Fruit fly (Drosophila melanogaster) whole organism, embryonic: ENCODE results near the gene CG14402.

ENCODE experiments used
- Ada2b ChIP-seq: fragments of 200-800 bp; sonication (Bioruptor generic); IDR thresholded peaks from 2 replicates; pipeline ENCODE4 v1.3.6; 2022; ENCODE audit warnings: missing biosample characterization, missing genetic modification characterization
- Aef1 ChIP-seq: fragments of 200-800 bp; sonication (Bioruptor generic); IDR thresholded peaks from 3 replicates; pipeline ENCODE4 v1.3.6; 2022; ENCODE audit warnings: missing biosample characterization, missing genetic modification characterization
- CG10321 ChIP-seq: fragments of 200-800 bp; sonication (Bioruptor generic); IDR thresholded peaks from 2 replicates; pipeline ENCODE4 v1.3.6; 2022; ENCODE audit warnings: missing biosample characterization, missing genetic modification characterization
- CG10366 ChIP-seq: fragments of 200-800 bp; sonication (Bioruptor generic); IDR thresholded peaks from 2 replicates; pipeline ENCODE4 v1.3.6; 2022; ENCODE audit warnings: missing biosample characterization, missing genetic modification characterization
- CG10543 ChIP-seq: fragments of 200-800 bp; sonication (Bioruptor generic); optimal IDR thresholded peaks from 3 replicates; lab custom pipeline; 2017; ENCODE audit warnings: missing biosample characterization, mild to moderate bottlenecking, missing genetic modification characterization, moderate library complexity
- CG11696 ChIP-seq: fragments of 200-800 bp; sonication (Bioruptor generic); IDR thresholded peaks from 2 replicates; pipeline ENCODE4 v1.3.6; 2022; ENCODE audit warnings: missing biosample characterization, missing genetic modification characterization
- CG13894 ChIP-seq: fragments of 200-800 bp; sonication (Bioruptor generic); optimal IDR thresholded peaks from 3 replicates; lab custom pipeline; 2018; ENCODE audit warnings: missing biosample characterization, mild to moderate bottlenecking, missing genetic modification characterization, moderate library complexity
- CG14860 ChIP-seq: fragments of 200-800 bp; sonication (Bioruptor generic); IDR thresholded peaks from 3 replicates; pipeline ENCODE4 v1.3.6; 2022; ENCODE audit warnings: missing biosample characterization, missing genetic modification characterization; ENCODE audit not compliant: partially characterized antibody
- CG15269 ChIP-seq: fragments of 200-800 bp; sonication (Bioruptor generic); optimal IDR thresholded peaks from 2 replicates; lab custom pipeline; 2018; ENCODE audit warnings: missing biosample characterization, mild to moderate bottlenecking, missing genetic modification characterization, moderate library complexity
- CG15601 ChIP-seq: fragments of 200-800 bp; sonication (Bioruptor generic); optimal IDR thresholded peaks from 3 replicates; lab custom pipeline; 2019; ENCODE audit warnings: missing biosample characterization, mild to moderate bottlenecking, missing genetic modification characterization, moderate library complexity
- CG15696 ChIP-seq: fragments of 200-800 bp; sonication (Bioruptor generic); optimal IDR thresholded peaks from 2 replicates; lab custom pipeline; 2019; ENCODE audit warnings: missing biosample characterization, mild to moderate bottlenecking, missing genetic modification characterization, moderate library complexity
- CG17361 ChIP-seq: fragments of 200-800 bp; sonication (Bioruptor generic); IDR thresholded peaks from 3 replicates; pipeline ENCODE4 v1.3.6; 2022; ENCODE audit warnings: missing biosample characterization, missing genetic modification characterization
- CG32532 ChIP-seq: fragments of 200-800 bp; sonication (Bioruptor generic); IDR thresholded peaks from 2 replicates; pipeline ENCODE4 v1.3.6; 2022; ENCODE audit warnings: missing biosample characterization, missing genetic modification characterization
- CG4282 ChIP-seq: fragments of 200-800 bp; sonication (Bioruptor generic); optimal IDR thresholded peaks from 2 replicates; lab custom pipeline; 2016; ENCODE audit warnings: missing biosample characterization, missing genetic modification characterization
- CG4328 ChIP-seq: fragments of 200-800 bp; sonication (Bioruptor generic); optimal IDR thresholded peaks from 3 replicates; lab custom pipeline; 2017; ENCODE audit warnings: missing biosample characterization, missing genetic modification reagents, missing genetic modification characterization
- CG6689 ChIP-seq: fragments of 200-800 bp; sonication (Bioruptor generic); IDR thresholded peaks from 2 replicates; pipeline ENCODE4 v1.3.6; 2022; ENCODE audit warnings: missing biosample characterization, missing genetic modification characterization
- CG6791 ChIP-seq: fragments of 200-800 bp; sonication (Bioruptor generic); IDR thresholded peaks from 3 replicates; pipeline ENCODE4 v1.3.6; 2022; ENCODE audit warnings: missing biosample characterization, missing genetic modification characterization; ENCODE audit not compliant: partially characterized antibody
- CG8281 ChIP-seq: fragments of 200-800 bp; sonication (Bioruptor generic); optimal IDR thresholded peaks from 2 replicates; lab custom pipeline; 2018; ENCODE audit warnings: missing biosample characterization, mild to moderate bottlenecking, missing genetic modification characterization, moderate library complexity
- CG8290 ChIP-seq, 3 experiments: fragments of 200-800 bp; sonication (Bioruptor generic); optimal IDR thresholded peaks; 2 replicates each; lab custom pipeline; 2016 to 2019; ENCODE audit warnings: missing biosample characterization in 3 of 3, missing genetic modification characterization in 3 of 3, mild to moderate bottlenecking in 2 of 3, moderate library complexity in 1 of 3
- CG9609 ChIP-seq: fragments of 200-800 bp; sonication (Bioruptor generic); optimal IDR thresholded peaks from 3 replicates; lab custom pipeline; 2016; ENCODE audit warnings: missing biosample characterization, missing genetic modification characterization
- CoRest ChIP-seq: fragments of 200-800 bp; sonication (Bioruptor generic); optimal IDR thresholded peaks from 3 replicates; lab custom pipeline; 2018; ENCODE audit warnings: missing biosample characterization, mild to moderate bottlenecking, missing genetic modification characterization, moderate library complexity
- Dp ChIP-seq: fragments of 200-800 bp; sonication (Bioruptor generic); optimal IDR thresholded peaks from 2 replicates; lab custom pipeline; 2018; ENCODE audit warnings: missing biosample characterization, mild to moderate bottlenecking, missing genetic modification characterization, moderate library complexity
- E2f2 ChIP-seq: fragments of 200-800 bp; sonication (Bioruptor generic); IDR thresholded peaks from 2 replicates; pipeline ENCODE4 v1.3.6; 2022; ENCODE audit warnings: missing biosample characterization, missing genetic modification characterization
- Fer1 ChIP-seq: fragments of 200-800 bp; sonication (Bioruptor generic); optimal IDR thresholded peaks from 2 replicates; lab custom pipeline; 2017; ENCODE audit warnings: missing biosample characterization, mild to moderate bottlenecking, missing genetic modification characterization
- Hmx ChIP-seq: fragments of 200-800 bp; sonication (Bioruptor generic); optimal IDR thresholded peaks from 2 replicates; lab custom pipeline; 2016; ENCODE audit warnings: missing biosample characterization, missing genetic modification characterization
- MTF-1 ChIP-seq: fragments of 200-800 bp; sonication (Bioruptor generic); optimal IDR thresholded peaks from 2 replicates; lab custom pipeline; 2018; ENCODE audit warnings: missing biosample characterization, mild to moderate bottlenecking, missing genetic modification characterization, borderline replicate concordance
- Meics ChIP-seq: fragments of 200-800 bp; sonication (Bioruptor generic); optimal IDR thresholded peaks from 2 replicates; lab custom pipeline; 2017; ENCODE audit warnings: missing biosample characterization, mild to moderate bottlenecking, missing genetic modification characterization
- Nf-YA ChIP-seq: fragments of 200-800 bp; sonication (Bioruptor generic); IDR thresholded peaks from 2 replicates; pipeline ENCODE4 v1.3.6; 2022; ENCODE audit warnings: missing biosample characterization, missing genetic modification characterization
- Sin3A ChIP-seq: fragments of >200 bp; optimal IDR thresholded peaks from 2 replicates; lab custom pipeline; 2018
- Trl ChIP-seq, 3 experiments: fragments of >200 bp in 2 of 3; fragments of 200-800 bp in 1 of 3; sonication (Bioruptor generic) in 1 of 3; optimal IDR thresholded peaks; 2 replicates in 1 of 3; 3 replicates in 2 of 3; lab custom pipeline; 2016 to 2017; ENCODE audit warnings: missing biosample characterization in 1 of 3, missing genetic modification characterization in 1 of 3
- ase ChIP-seq: fragments of 200-800 bp; sonication (Bioruptor generic); IDR thresholded peaks from 3 replicates; pipeline ENCODE4 v1.3.6; 2022; ENCODE audit warnings: missing biosample characterization, missing genetic modification characterization
- bab2 ChIP-seq: fragments of 200-800 bp; sonication (Bioruptor generic); optimal IDR thresholded peaks from 2 replicates; lab custom pipeline; 2016; ENCODE audit warnings: missing biosample characterization, missing genetic modification characterization
- bcd ChIP-seq: fragments of 200-800 bp; sonication (Bioruptor generic); optimal IDR thresholded peaks from 2 replicates; lab custom pipeline; 2017; ENCODE audit warnings: missing biosample characterization, mild to moderate bottlenecking, missing genetic modification characterization
- bigmax ChIP-seq: fragments of 200-800 bp; sonication (Bioruptor generic); optimal IDR thresholded peaks from 2 replicates; lab custom pipeline; 2018; ENCODE audit warnings: missing biosample characterization, mild to moderate bottlenecking, missing genetic modification characterization
- cg ChIP-seq: fragments of 200-800 bp; sonication (Bioruptor generic); optimal IDR thresholded peaks from 3 replicates; lab custom pipeline; 2019; ENCODE audit warnings: missing biosample characterization, mild to moderate bottlenecking, missing genetic modification characterization, moderate library complexity
- chn ChIP-seq: fragments of 200-800 bp; sonication (Bioruptor generic); optimal IDR thresholded peaks from 2 replicates; lab custom pipeline; 2016; ENCODE audit warnings: missing biosample characterization, missing genetic modification characterization
- dati ChIP-seq: fragments of 200-800 bp; sonication (Bioruptor generic); IDR thresholded peaks from 2 replicates; pipeline ENCODE4 v1.3.6; 2022; ENCODE audit warnings: missing biosample characterization, missing genetic modification characterization
- fru ChIP-seq: fragments of >200 bp; optimal IDR thresholded peaks from 2 replicates; lab custom pipeline; 2017
- ham ChIP-seq: fragments of 200-800 bp; sonication (Bioruptor generic); IDR thresholded peaks from 2 replicates; pipeline ENCODE4 v1.3.6; 2022; ENCODE audit warnings: missing biosample characterization, missing genetic modification characterization
- hkb ChIP-seq, 2 experiments: fragments of 200-800 bp in 1 of 2; fragments of >200 bp in 1 of 2; sonication (Bioruptor generic) in 1 of 2; IDR thresholded peaks in 1 of 2; optimal IDR thresholded peaks in 1 of 2; 2 replicates each; pipeline versions ENCODE4 v1.3.6 to Lab custom; 2017 to 2022; ENCODE audit warnings: missing biosample characterization in 1 of 2, missing genetic modification characterization in 1 of 2
- mirr ChIP-seq: fragments of 200-800 bp; sonication (Bioruptor generic); optimal IDR thresholded peaks from 3 replicates; lab custom pipeline; 2018; ENCODE audit warnings: missing biosample characterization, mild to moderate bottlenecking, missing genetic modification characterization
- phol ChIP-seq: fragments of 200-800 bp; sonication (Bioruptor generic); optimal IDR thresholded peaks from 3 replicates; lab custom pipeline; 2018; ENCODE audit warnings: missing biosample characterization, mild to moderate bottlenecking, missing genetic modification characterization, moderate library complexity
- pros ChIP-seq: fragments of 200-800 bp; sonication (Bioruptor generic); optimal IDR thresholded peaks from 3 replicates; lab custom pipeline; 2019; ENCODE audit warnings: missing biosample characterization, mild to moderate bottlenecking, missing genetic modification characterization, moderate library complexity
- sd ChIP-seq: fragments of 200-800 bp; sonication (Bioruptor generic); optimal IDR thresholded peaks from 3 replicates; lab custom pipeline; 2018; ENCODE audit warnings: missing biosample characterization, mild to moderate bottlenecking, missing genetic modification characterization, moderate library complexity
- sna ChIP-seq: fragments of 200-800 bp; sonication (Bioruptor generic); IDR thresholded peaks from 2 replicates; pipeline ENCODE4 v1.3.6; 2022; ENCODE audit warnings: missing biosample characterization, missing genetic modification characterization; ENCODE audit not compliant: partially characterized antibody
- stc ChIP-seq: fragments of 200-800 bp; sonication (Bioruptor generic); IDR thresholded peaks from 2 replicates; pipeline ENCODE4 v1.3.6; 2022; ENCODE audit warnings: missing biosample characterization, missing genetic modification characterization
- toy ChIP-seq: fragments of 200-800 bp; sonication (Bioruptor generic); IDR thresholded peaks from 2 replicates; pipeline ENCODE4 v1.3.6; 2022; ENCODE audit warnings: missing biosample characterization, missing genetic modification characterization
- wek ChIP-seq: fragments of 200-800 bp; sonication (Bioruptor generic); optimal IDR thresholded peaks from 3 replicates; lab custom pipeline; 2018; ENCODE audit warnings: missing biosample characterization, mild to moderate bottlenecking, missing genetic modification characterization, moderate library complexity
- yki ChIP-seq: fragments of >200 bp; optimal IDR thresholded peaks from 3 replicates; lab custom pipeline; 2018

CG14402 gene

DNA sequence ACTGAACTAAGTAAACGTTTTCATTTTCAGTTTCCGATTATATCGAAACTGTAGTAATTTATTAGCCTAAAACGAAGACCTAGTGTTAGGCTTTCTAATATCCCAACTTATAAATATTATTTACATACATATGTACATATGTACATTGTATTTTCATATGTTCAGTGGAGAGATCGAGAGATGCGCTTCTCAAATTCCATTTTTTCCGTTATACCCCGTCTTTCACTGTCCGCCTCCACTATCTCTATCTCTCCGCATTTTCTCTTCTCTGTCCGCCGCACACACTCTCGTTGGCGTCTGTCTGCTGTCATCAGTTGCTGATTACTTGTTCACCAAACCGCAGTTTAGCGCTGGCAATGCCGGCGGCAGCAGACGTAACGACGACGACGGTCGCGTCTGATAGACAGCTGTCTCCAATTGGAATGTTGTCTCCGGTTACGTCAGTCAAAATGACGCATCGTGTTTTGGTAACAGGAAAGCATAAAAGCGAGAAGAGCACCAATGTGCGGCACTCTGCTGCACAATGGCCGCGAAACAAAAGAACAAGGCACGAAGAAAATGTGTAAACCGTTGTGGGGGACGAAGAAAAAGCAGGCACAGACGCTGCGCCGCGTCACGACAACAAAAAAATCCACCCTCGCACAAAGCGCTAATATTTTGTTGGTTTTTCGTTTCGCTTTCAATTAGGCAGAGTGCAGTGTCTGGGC lies 26.5 kb upstream of the CG14402 start, which contains the start of gene CG9331 (continued):
- TF ChIP-seq mirr (peak; percentile 74), CG10543 (GFP tag; lab: Kevin White, UChicago) (peak; percentile 66), Dp (GFP tag; lab: Kevin White, UChicago) (no peak), CG32532 (GFP tag; lab: Robert Waterston, UW) (no peak), Hmx (GFP tag; lab: Kevin White, UChicago) (no peak), Aef1 (GFP tag; lab: Robert Waterston, UW) (0 out of 3 replicates have a peak, but pooled peaks have one; percentile 28), hkb (optimal IDR thresholded peaks at IDR 0.05; lab: Kevin White, UChicago) (peak; percentile 58), hkb (GFP tag; IDR thresholded peaks at IDR 0.05; lab: Robert Waterston, UW) (no peak), pros (GFP tag; lab: Kevin White, UChicago) (peak; percentile 96), CG6791 (GFP tag; lab: Robert Waterston, UW) (peak; percentile 63), ase (GFP tag; lab: Robert Waterston, UW) (no peak), fru (lab: Kevin White, UChicago) (no peak), dati (GFP tag; lab: Robert Waterston, UW) (no peak), CG10366 (no peak), CG15601 (tag; lab: Kevin White, UChicago) (no peak), CG9609 (GFP tag; lab: Kevin White, UChicago) (no peak), CG8290 (GFP tag; optimal IDR thresholded peaks at IDR 0.05; lab: Kevin White, UChicago) (no peak), CG8290 (tag; optimal IDR thresholded peaks at IDR 0.05; lab: Kevin White, UChicago) (peak in 1 of 2 experiments; percentile 29), Nf-YA (GFP tag; lab: Robert Waterston, UW) (no peak), CoRest (tag; lab: Kevin White, UChicago) (no peak), CG11696 (GFP tag; lab: Robert Waterston, UW) (no peak), CG4328 (no peak), CG15696 (tag; lab: Kevin White, UChicago) (peak; percentile 9), wek (peak; percentile 20), CG6689 (no peak), CG4282 (GFP tag; lab: Kevin White, UChicago) (no peak), CG14860 (GFP tag; lab: Robert Waterston, UW) (peak; percentile 51; the same call in 1 of the 3 replicates), Ada2b (GFP tag; lab: Robert Waterston, UW) (no peak), CG15269 (tag; lab: Kevin White, UChicago) (no peak), chn (GFP tag; lab: Kevin White, UChicago) (peak; percentile 21), Sin3A (lab: Kevin White, UChicago) (no peak), stc (GFP tag; lab: Robert Waterston, UW) (0 out of 2 replicates have a peak, but pooled peaks have one; percentile 12), Meics (no peak), yki (no peak), MTF-1 (GFP tag; lab: Kevin White, UChicago) (no peak), sd (tag; lab: Kevin White, UChicago) (peak; percentile 99), cg (GFP tag; lab: Kevin White, UChicago) (peak; percentile 38), phol (tag; lab: Kevin White, UChicago) (no peak), Fer1 (GFP tag; lab: Kevin White, UChicago) (no peak), bcd (GFP tag; lab: Kevin White, UChicago) (no peak), CG8281 (tag; lab: Kevin White, UChicago) (no peak), CG17361 (GFP tag; lab: Robert Waterston, UW) (no peak), toy (no peak), bigmax (GFP tag; lab: Kevin White, UChicago) (no peak), E2f2 (0 out of 2 replicates have a peak, but pooled peaks have one; percentile 7), CG10321 (GFP tag; lab: Robert Waterston, UW) (no peak), ham (GFP tag; lab: Robert Waterston, UW) (no peak), Trl (optimal IDR thresholded peaks at IDR 0.05; lab: Kevin White, UChicago) (peak; percentile 55 to 66), Trl (GFP tag; optimal IDR thresholded peaks at IDR 0.05; lab: Kevin White, UChicago) (no peak), bab2 (GFP tag; lab: Kevin White, UChicago) (no peak), sna (peak; percentile 54; the same call in 1 of the 2 replicates), CG13894 (tag; lab: Kevin White, UChicago) (peak; percentile 15)
